Fruit fly (Drosophila melanogaster) whole organism, adult: Measurements from ENCODE around the gene spidey.

Experiments
- CG11617 ChIP-seq: fragments of 200-800 bp; sonication (Bioruptor generic); optimal IDR thresholded peaks from 2 replicates; lab custom pipeline; 2017; ENCODE audit warnings: mild to moderate bottlenecking, missing biosample characterization, missing genetic modification reagents, missing genetic modification characterization
- CG12768 ChIP-seq: fragments of 200-800 bp; sonication (Bioruptor generic); optimal IDR thresholded peaks from 2 replicates; lab custom pipeline; 2017; ENCODE audit warnings: missing biosample characterization, missing genetic modification characterization, mild to moderate bottlenecking, moderate library complexity, missing genetic modification reagents
- CG14711 ChIP-seq: fragments of 200-800 bp; sonication (Bioruptor generic); optimal IDR thresholded peaks from 2 replicates; lab custom pipeline; 2018; ENCODE audit warnings: missing biosample characterization, mild to moderate bottlenecking, missing genetic modification characterization, moderate library complexity
- CG1620 ChIP-seq: fragments of 200-800 bp; sonication (Bioruptor generic); optimal IDR thresholded peaks from 2 replicates; lab custom pipeline; 2016; ENCODE audit warnings: missing biosample characterization, missing genetic modification characterization
- CG33017 ChIP-seq: fragments of 200-800 bp; sonication (Bioruptor generic); optimal IDR thresholded peaks from 2 replicates; lab custom pipeline; 2018; ENCODE audit warnings: missing biosample characterization, mild to moderate bottlenecking, missing genetic modification characterization, moderate library complexity
- CG5204 ChIP-seq: fragments of 200-800 bp; sonication (Bioruptor generic); optimal IDR thresholded peaks from 2 replicates; lab custom pipeline; 2016; ENCODE audit warnings: missing biosample characterization, missing genetic modification characterization
- CG7045 ChIP-seq: fragments of 200-800 bp; sonication (Bioruptor generic); optimal IDR thresholded peaks from 2 replicates; lab custom pipeline; 2017; ENCODE audit warnings: missing biosample characterization, mild to moderate bottlenecking, missing genetic modification characterization
- CG7101 ChIP-seq: fragments of 200-800 bp; sonication (Bioruptor generic); optimal IDR thresholded peaks from 2 replicates; lab custom pipeline; 2018; ENCODE audit warnings: missing biosample characterization, mild to moderate bottlenecking, missing genetic modification characterization, moderate library complexity
- Clk ChIP-seq: fragments of 200-800 bp; sonication (Bioruptor generic); optimal IDR thresholded peaks from 2 replicates; lab custom pipeline; 2017; ENCODE audit warnings: missing biosample characterization, missing genetic modification characterization
- Crg-1 ChIP-seq: fragments of 200-800 bp; sonication (Bioruptor generic); optimal IDR thresholded peaks from 2 replicates; lab custom pipeline; 2016; ENCODE audit warnings: missing biosample characterization, missing genetic modification characterization
- Hr96 ChIP-seq: fragments of 200-800 bp; sonication (Bioruptor generic); optimal IDR thresholded peaks from 2 replicates; lab custom pipeline; 2016; ENCODE audit warnings: missing biosample characterization, missing genetic modification characterization
- Mnt ChIP-seq: fragments of 200-800 bp; sonication (Bioruptor generic); optimal IDR thresholded peaks from 2 replicates; lab custom pipeline; 2016; ENCODE audit warnings: missing biosample characterization, mild to moderate bottlenecking, missing genetic modification characterization
- bab1 ChIP-seq: fragments of 200-800 bp; sonication (Bioruptor generic); optimal IDR thresholded peaks from 3 replicates; lab custom pipeline; 2019; ENCODE audit warnings: missing biosample characterization, mild to moderate bottlenecking, missing genetic modification characterization, moderate library complexity
- cic ChIP-seq: fragments of 200-800 bp; sonication (Bioruptor generic); optimal IDR thresholded peaks from 2 replicates; lab custom pipeline; 2017; ENCODE audit warnings: missing biosample characterization, mild to moderate bottlenecking, missing genetic modification characterization, moderate library complexity
- cnc ChIP-seq, 2 experiments: fragments of >200 bp; optimal IDR thresholded peaks; 2 replicates each; lab custom pipeline; 2017
- kay ChIP-seq: fragments of 200-800 bp; sonication (Bioruptor generic); peaks from one replicate; lab custom pipeline; 2016; ENCODE audit warnings: missing biosample characterization, missing genetic modification characterization, borderline replicate concordance
- ovo ChIP-seq: fragments of 200-800 bp; sonication (Bioruptor generic); optimal IDR thresholded peaks from 2 replicates; lab custom pipeline; 2016; ENCODE audit warnings: missing biosample characterization, missing genetic modification characterization
- pad ChIP-seq: fragments of 200-800 bp; sonication (Bioruptor generic); optimal IDR thresholded peaks from 3 replicates; lab custom pipeline; 2017; ENCODE audit warnings: missing biosample characterization, missing genetic modification characterization, mild to moderate bottlenecking, moderate library complexity, missing genetic modification reagents
- tj ChIP-seq: fragments of 200-800 bp; sonication (Bioruptor generic); optimal IDR thresholded peaks from 3 replicates; lab custom pipeline; 2017; ENCODE audit warnings: missing biosample characterization, mild to moderate bottlenecking, missing genetic modification characterization, moderate library complexity
- toe ChIP-seq: fragments of 200-800 bp; sonication (Bioruptor generic); optimal IDR thresholded peaks from 2 replicates; lab custom pipeline; 2016; ENCODE audit warnings: missing biosample characterization, missing genetic modification characterization

Gene spidey

dm6 chrX:7893411-7894122 is 15.2 kb upstream of the spidey start, which contains the start of the genes CG45089, ND-MNLL and p115:
TSS of gene CG45089 (minus strand) at chrX:7893798.
TSS of gene ND-MNLL (minus strand) at chrX:7893798.
TSS of gene p115 (plus strand) at chrX:7894031.
- TF ChIP-seq cic (no peak), tj (GFP tag; lab: Kevin White, UChicago) (peak; percentile 61), CG14711 (tag; lab: Kevin White, UChicago) (peak; percentile 96), CG1620 (GFP tag; lab: Kevin White, UChicago) (peak; percentile 81), CG11617 (peak; percentile 67), pad (GFP tag; lab: Kevin White, UChicago) (peak; percentile 46), CG5204 (GFP tag; lab: Kevin White, UChicago) (peak; percentile 40), CG7101 (peak; percentile 76), toe (peak; percentile 55), kay (GFP tag; lab: Kevin White, UChicago) (no peak), Crg-1 (GFP tag; lab: Kevin White, UChicago) (peak; percentile 44), CG33017 (no peak), Mnt (peak; percentile 75), CG7045 (peak; percentile 11), Hr96 (peak; percentile 32), Clk (GFP tag; lab: Kevin White, UChicago) (no peak), CG12768 (GFP tag; lab: Kevin White, UChicago) (no peak), cnc (optimal IDR thresholded peaks at IDR 0.05; lab: Kevin White, UChicago) (no peak), ovo (peak; percentile 42), bab1 (GFP tag; lab: Kevin White, UChicago) (peak; percentile 80)

DNA sequence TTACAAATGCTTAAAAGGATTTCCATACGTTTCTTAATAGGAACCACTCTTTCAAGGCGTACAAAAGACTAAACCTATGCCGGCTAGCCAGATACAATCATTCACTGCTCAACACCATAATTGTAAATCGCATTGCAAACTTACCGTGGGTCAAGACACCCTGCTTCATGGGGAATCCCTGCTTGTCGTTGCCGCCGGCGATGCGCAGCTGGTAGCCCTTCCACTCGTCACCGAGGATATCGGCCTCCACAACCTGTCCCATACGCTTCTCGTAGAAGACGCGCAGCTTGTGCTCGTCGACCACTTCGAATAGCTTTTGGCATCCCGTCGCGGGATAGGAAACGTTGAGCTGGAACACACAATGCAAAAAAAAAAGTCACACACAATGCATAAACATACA is 8.1 kb upstream of the spidey start:
- TF ChIP-seq toe (no peak), Clk (GFP tag; lab: Kevin White, UChicago) (no peak), ovo (no peak), CG7045 (no peak), kay (GFP tag; lab: Kevin White, UChicago) (no peak), CG12768 (GFP tag; lab: Kevin White, UChicago) (no peak), cic (no peak), Crg-1 (GFP tag; lab: Kevin White, UChicago) (no peak), CG1620 (GFP tag; lab: Kevin White, UChicago) (no peak), CG33017 (no peak), tj (GFP tag; lab: Kevin White, UChicago) (no peak), pad (GFP tag; lab: Kevin White, UChicago) (no peak), bab1 (GFP tag; lab: Kevin White, UChicago) (no peak), CG5204 (GFP tag; lab: Kevin White, UChicago) (no peak), cnc (optimal IDR thresholded peaks at IDR 0.05; lab: Kevin White, UChicago) (no peak)

DNA sequence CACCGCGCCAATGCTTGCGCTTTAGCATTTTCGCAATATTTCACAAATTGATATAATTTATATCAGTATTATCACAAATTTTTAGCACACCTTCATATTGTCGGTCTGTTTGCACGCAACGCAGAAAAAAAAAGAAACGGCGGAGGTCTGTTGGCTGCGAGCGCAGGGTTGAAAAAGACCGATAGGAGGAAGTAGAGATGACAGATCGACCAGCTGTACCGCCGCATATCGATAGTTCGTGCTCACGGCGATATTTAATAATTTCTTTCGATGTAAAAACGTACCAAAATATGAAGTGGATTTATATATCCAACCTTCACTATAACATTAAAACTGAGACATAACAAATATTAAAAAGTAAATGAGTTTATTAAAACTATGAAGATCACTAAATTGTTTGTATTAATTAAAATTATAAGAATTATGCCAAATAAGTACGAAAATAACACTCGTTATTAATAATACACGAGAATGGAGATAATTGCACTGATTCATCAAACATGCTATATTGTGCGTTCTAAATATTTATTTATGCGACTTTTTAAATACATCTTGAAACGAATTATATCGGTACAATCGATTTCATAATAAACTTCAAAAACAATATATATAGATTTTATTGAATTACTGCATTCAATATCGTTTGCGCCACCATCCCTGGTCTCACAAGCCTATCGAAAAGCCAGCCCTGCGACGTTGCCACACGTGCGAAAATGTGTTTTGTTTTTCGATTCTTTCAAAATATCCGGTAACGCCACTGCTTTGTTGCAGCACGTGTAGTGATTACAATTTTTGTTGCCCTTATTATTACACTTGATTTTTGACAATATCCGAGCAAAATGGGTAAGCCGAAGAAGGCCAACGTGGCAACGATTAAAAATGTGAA is 7.3 kb upstream of the spidey start, which contains the start of the genes RpS6 and bys:
Gene RpS6, minus strand, starts transcription at position 179 of the 886 bp plus-strand sequence.
Gene bys, plus strand, starts transcription at position 728 of the 886 bp plus-strand sequence.
- peak; percentile 62 for TF ChIP-seq CG14711 (tag; lab: Kevin White, UChicago)
- TF ChIP-seq CG1620 (GFP tag; lab: Kevin White, UChicago): peak; percentile 63
- TF ChIP-seq CG33017: peak; percentile 40
- peak; percentile 13 for TF ChIP-seq CG12768 (GFP tag; lab: Kevin White, UChicago)
- TF ChIP-seq Mnt: peak; percentile 99
- TF ChIP-seq CG7045: no peak
- peak; percentile 69 for TF ChIP-seq CG7101
- peak; percentile 20 for TF ChIP-seq Crg-1 (GFP tag; lab: Kevin White, UChicago)
- TF ChIP-seq ovo: peak; percentile 6
- TF ChIP-seq pad (GFP tag; lab: Kevin White, UChicago): peak; percentile 54
- TF ChIP-seq kay (GFP tag; lab: Kevin White, UChicago): no peak
- peak; percentile 84 for TF ChIP-seq CG11617
- TF ChIP-seq cic: no peak
- TF ChIP-seq tj (GFP tag; lab: Kevin White, UChicago): peak; percentile 39
- TF ChIP-seq Hr96: peak; percentile 83
- TF ChIP-seq bab1 (GFP tag; lab: Kevin White, UChicago): peak; percentile 84
- TF ChIP-seq CG5204 (GFP tag; lab: Kevin White, UChicago): no peak
- no peak for TF ChIP-seq Clk (GFP tag; lab: Kevin White, UChicago)
- peak; percentile 57 for TF ChIP-seq toe
- TF ChIP-seq cnc (optimal IDR thresholded peaks at IDR 0.05; lab: Kevin White, UChicago): no peak

- TF ChIP-seq cnc (optimal IDR thresholded peaks at IDR 0.05; lab: Kevin White, UChicago) (no peak), tj (GFP tag; lab: Kevin White, UChicago) (peak; percentile 96), Crg-1 (GFP tag; lab: Kevin White, UChicago) (no peak)
Observed at dm6 chrX:7909069-7909389, 298 bp downstream of the spidey start.

- TF ChIP-seq CG33017: no peak
- TF ChIP-seq Clk (GFP tag; lab: Kevin White, UChicago): no peak
- no peak for TF ChIP-seq CG7101
- TF ChIP-seq Crg-1 (GFP tag; lab: Kevin White, UChicago): no peak
Observed at dm6 chrX:7909482-7909881, 751 bp downstream of the spidey start.
